Fruit fly (Drosophila melanogaster) whole organism, adult: ENCODE data around the gene CG13972.

Source experiments
- CG11617 ChIP-seq: fragments of 200-800 bp; sonication (Bioruptor generic); optimal IDR thresholded peaks from 2 replicates; lab custom pipeline; 2017; ENCODE audit warnings: mild to moderate bottlenecking, missing biosample characterization, missing genetic modification reagents, missing genetic modification characterization
- CG5204 ChIP-seq: fragments of 200-800 bp; sonication (Bioruptor generic); optimal IDR thresholded peaks from 2 replicates; lab custom pipeline; 2016; ENCODE audit warnings: missing biosample characterization, missing genetic modification characterization
- CG7101 ChIP-seq: fragments of 200-800 bp; sonication (Bioruptor generic); optimal IDR thresholded peaks from 2 replicates; lab custom pipeline; 2018; ENCODE audit warnings: missing biosample characterization, mild to moderate bottlenecking, missing genetic modification characterization, moderate library complexity
- Clk ChIP-seq: fragments of 200-800 bp; sonication (Bioruptor generic); optimal IDR thresholded peaks from 2 replicates; lab custom pipeline; 2017; ENCODE audit warnings: missing biosample characterization, missing genetic modification characterization
- Mnt ChIP-seq: fragments of 200-800 bp; sonication (Bioruptor generic); optimal IDR thresholded peaks from 2 replicates; lab custom pipeline; 2016; ENCODE audit warnings: missing biosample characterization, mild to moderate bottlenecking, missing genetic modification characterization
- cic ChIP-seq: fragments of 200-800 bp; sonication (Bioruptor generic); optimal IDR thresholded peaks from 2 replicates; lab custom pipeline; 2017; ENCODE audit warnings: missing biosample characterization, mild to moderate bottlenecking, missing genetic modification characterization, moderate library complexity
- cnc ChIP-seq, 2 experiments: fragments of >200 bp; optimal IDR thresholded peaks; 2 replicates each; lab custom pipeline; 2017
- pad ChIP-seq: fragments of 200-800 bp; sonication (Bioruptor generic); optimal IDR thresholded peaks from 3 replicates; lab custom pipeline; 2017; ENCODE audit warnings: missing biosample characterization, missing genetic modification characterization, mild to moderate bottlenecking, moderate library complexity, missing genetic modification reagents

DNA sequence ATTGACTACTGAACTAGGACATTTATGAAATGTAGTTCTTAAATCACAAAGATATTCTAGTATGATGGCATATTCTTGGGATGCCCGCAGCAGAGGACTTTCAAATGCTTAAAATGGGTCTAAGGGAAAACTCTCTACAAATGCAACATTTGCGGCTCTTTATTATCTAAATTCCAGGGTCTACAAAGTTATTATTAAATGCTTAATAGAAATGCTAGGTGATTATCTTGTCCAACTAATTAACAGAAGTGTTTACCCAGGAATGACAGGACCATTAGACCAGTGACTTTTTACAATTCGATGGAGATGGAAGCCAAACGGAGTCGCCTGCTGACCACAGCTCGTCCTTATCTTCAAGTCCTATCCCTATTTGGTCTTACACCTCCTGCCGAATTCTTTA is 27.1 kb upstream of the CG13972 start, which contains the start of gene Gr98c:
- TF ChIP-seq cic (GFP tag; lab: Kevin White, UChicago) (no peak), pad (no peak), cnc (optimal IDR thresholded peaks at IDR 0.05; lab: Kevin White, UChicago) (no peak), Mnt (GFP tag; lab: Kevin White, UChicago) (no peak), CG11617 (no peak), CG7101 (no peak), CG5204 (GFP tag; lab: Kevin White, UChicago) (no peak), Clk (GFP tag; lab: Kevin White, UChicago) (no peak)
